Worm (Caenorhabditis elegans): Measurements from ENCODE around the gene srh-3.

- TF ChIP-seq ama-1 (optimal IDR thresholded peaks at IDR 0.05) (no peak), ztf-11 (tag; optimal IDR thresholded peaks at IDR 0.05) (no peak), jun-1 (tag; optimal IDR thresholded peaks at IDR 0.05) (no peak), unc-62 (GFP tag; optimal IDR thresholded peaks at IDR 0.05) (no peak), fkh-8 (tag; optimal IDR thresholded peaks at IDR 0.05) (peak; percentile 82), sox-4 (tag; optimal IDR thresholded peaks at IDR 0.05) (no peak), unc-98 (GFP tag; IDR thresholded peaks at IDR 0.05) (no peak), swsn-7 (tag; optimal IDR thresholded peaks at IDR 0.05) (no peak), unc-86 (tag; optimal IDR thresholded peaks at IDR 0.05) (no peak)
Observed at ce11 chrV:1654845-1655244, 27.5 kb upstream of the srh-3 start, which contains the start of gene irld-11.

Measured in whole organism, L1 larva.